Worm (Caenorhabditis elegans): ENCODE results near the gene ncr-1.
A peak's percentile ranks its signal among the peaks of the same experiment; 100 is the strongest.

The ncr-1 gene

DNA sequence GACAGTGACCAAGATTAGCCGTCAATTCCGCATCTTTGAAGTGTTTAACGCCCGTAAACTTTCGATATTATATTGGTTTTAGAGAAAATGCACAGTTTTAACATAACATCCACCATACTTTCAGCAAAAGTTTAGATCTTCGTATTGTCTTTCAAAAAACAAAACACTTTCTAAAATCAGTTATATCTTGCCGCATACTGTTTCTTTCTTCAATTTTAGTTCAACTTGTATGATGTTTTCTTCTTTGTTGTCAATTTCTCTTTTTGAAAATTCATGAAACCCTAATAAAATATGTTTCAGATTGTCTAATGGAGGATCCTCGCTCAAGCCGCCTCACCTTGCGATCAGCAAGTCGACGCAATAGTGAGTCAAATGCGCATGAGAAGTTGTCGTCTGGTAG lies 34.8 kb downstream of the ncr-1 start, which contains the start of gene F02E8.4:
Gene F02E8.4, plus strand, starts transcription at position 301 of the 400 bp plus-strand sequence.
- no peak for TF ChIP-seq skn-1 (tag; optimal IDR thresholded peaks at IDR 0.05)
- TF ChIP-seq blmp-1 (tag; optimal IDR thresholded peaks at IDR 0.05), result no peak
- no peak for TF ChIP-seq tbx-2 (tag; optimal IDR thresholded peaks at IDR 0.05)
- TF ChIP-seq dsc-1 (tag; optimal IDR thresholded peaks at IDR 0.05), result no peak
- TF ChIP-seq unc-98 (GFP tag; IDR thresholded peaks at IDR 0.05), result no peak
- no peak for TF ChIP-seq vab-15 (tag; optimal IDR thresholded peaks at IDR 0.05)
- TF ChIP-seq nhr-12 (tag; optimal IDR thresholded peaks at IDR 0.05), result no peak
- peak; percentile 23 for TF ChIP-seq nhr-85 (tag)

- TF ChIP-seq fkh-4 (tag; optimal IDR thresholded peaks at IDR 0.05; ENCODE audit: borderline replicate concordance), result no peak
- no peak for TF ChIP-seq dpl-1 (GFP tag; optimal IDR thresholded peaks at IDR 0.05)
- no peak for TF ChIP-seq rnt-1 (tag; optimal IDR thresholded peaks at IDR 0.05)
- no peak for TF ChIP-seq egl-27 (tag; optimal IDR thresholded peaks at IDR 0.05)
Measured at ce11 chrX:4453101-4453500, 35.6 kb downstream of the ncr-1 start.

DNA sequence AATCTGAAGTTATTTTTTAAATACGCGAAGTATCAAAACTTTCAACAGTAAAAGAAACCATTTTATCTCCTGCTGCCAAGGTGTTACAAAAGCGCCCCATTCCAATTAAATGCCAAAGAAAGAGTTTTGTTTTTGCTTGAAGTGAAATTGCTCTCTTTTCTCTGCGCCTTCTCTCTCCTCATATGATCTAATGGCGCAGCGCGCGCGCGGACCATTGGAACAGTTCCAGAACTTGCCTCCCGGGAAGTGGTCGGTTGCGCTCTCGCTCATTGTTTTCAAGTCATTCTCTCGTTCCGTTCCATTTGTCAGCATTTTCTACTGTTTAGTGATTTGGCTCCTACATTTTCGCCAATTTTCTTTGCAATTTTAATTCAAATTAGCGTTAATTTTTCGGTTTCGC lies 36.7 kb downstream of the ncr-1 start:
- TF ChIP-seq nhr-77 (tag; optimal IDR thresholded peaks at IDR 0.05) (no peak), tbx-2 (tag; optimal IDR thresholded peaks at IDR 0.05) (no peak), zag-1 (tag; optimal IDR thresholded peaks at IDR 0.05) (no peak), ceh-8 (GFP tag; optimal IDR thresholded peaks at IDR 0.05) (no peak)

DNA sequence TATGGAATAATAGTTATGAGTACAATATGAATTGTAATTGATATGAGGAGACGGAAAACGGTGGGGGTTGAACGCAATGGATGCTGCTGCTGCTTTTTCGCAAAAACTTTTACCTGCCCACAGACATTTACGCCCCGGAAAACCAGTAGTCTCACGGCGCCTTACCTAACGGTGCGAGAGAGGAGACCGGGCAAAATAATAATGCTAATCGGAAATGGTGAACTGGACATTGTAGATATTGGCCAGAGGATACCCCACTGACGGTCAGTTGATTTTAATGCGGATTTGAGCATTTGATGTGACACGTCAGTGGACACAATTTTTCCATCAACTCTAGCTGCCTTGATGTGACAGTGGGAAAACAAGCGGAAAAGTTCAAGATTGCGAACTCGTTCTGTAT lies 40.4 kb downstream of the ncr-1 start, which contains the start of gene mltn-13:
Gene mltn-13, minus strand, starts transcription at position 101 of the 400 bp plus-strand sequence.
- TF ChIP-seq efl-3 (GFP tag; optimal IDR thresholded peaks at IDR 0.05) (no peak), sox-4 (tag; optimal IDR thresholded peaks at IDR 0.05) (no peak), pax-3 (tag; optimal IDR thresholded peaks at IDR 0.05) (no peak), efl-1 (optimal IDR thresholded peaks at IDR 0.05) (no peak), efl-1 (GFP tag; optimal IDR thresholded peaks at IDR 0.05 in 1 of 2) (no peak), fkh-8 (tag; optimal IDR thresholded peaks at IDR 0.05) (no peak), swsn-7 (tag; optimal IDR thresholded peaks at IDR 0.05) (no peak), nhr-76 (tag; optimal IDR thresholded peaks at IDR 0.05) (no peak), egl-13 (tag; optimal IDR thresholded peaks at IDR 0.05) (no peak), pqm-1 (tag; optimal IDR thresholded peaks at IDR 0.05) (no peak), dpl-1 (GFP tag; optimal IDR thresholded peaks at IDR 0.05) (no peak), hpl-2 (GFP tag; optimal IDR thresholded peaks at IDR 0.05) (no peak), elt-2 (tag; optimal IDR thresholded peaks at IDR 0.05) (no peak), ceh-90 (tag; optimal IDR thresholded peaks at IDR 0.05) (no peak), F16B12.6 (tag; optimal IDR thresholded peaks at IDR 0.05) (no peak), Y116A8C.19 (tag; optimal IDR thresholded peaks at IDR 0.05; ENCODE audit: borderline replicate concordance) (no peak), snu-23 (GFP tag; optimal IDR thresholded peaks at IDR 0.05) (no peak), hlh-17 (GFP tag; optimal IDR thresholded peaks at IDR 0.05; ENCODE audit: borderline replicate concordance) (no peak), C04F5.9 (tag; optimal IDR thresholded peaks at IDR 0.05) (no peak), isw-1 (GFP tag; IDR thresholded peaks at IDR 0.05) (no peak)

ce11 chrX:4444843-4445242 lies 43.8 kb downstream of the ncr-1 start:
- TF ChIP-seq mep-1 (tag; optimal IDR thresholded peaks at IDR 0.05) (no peak), sup-37 (GFP tag; optimal IDR thresholded peaks at IDR 0.05) (peak; percentile 2), nhr-90 (tag; optimal IDR thresholded peaks at IDR 0.05; ENCODE audit: poor library complexity) (peak; percentile 49), ceh-90 (tag; optimal IDR thresholded peaks at IDR 0.05) (no peak), rnt-1 (tag; optimal IDR thresholded peaks at IDR 0.05) (peak; percentile 66), nhr-85 (tag) (no peak), C34B4.2 (tag; optimal IDR thresholded peaks at IDR 0.05) (no peak), nhr-71 (tag; optimal IDR thresholded peaks at IDR 0.05) (no peak), fkh-10 (GFP tag; optimal IDR thresholded peaks at IDR 0.05) (no peak), mef-2 (tag; optimal IDR thresholded peaks at IDR 0.05) (no peak), ztf-11 (tag; optimal IDR thresholded peaks at IDR 0.05) (no peak), elt-2 (tag; optimal IDR thresholded peaks at IDR 0.05) (no peak), ceh-82 (tag; optimal IDR thresholded peaks at IDR 0.05) (peak in 1 of 3 experiments; percentile 17), nhr-20 (tag; optimal IDR thresholded peaks at IDR 0.05) (peak; percentile 44), blmp-1 (tag; optimal IDR thresholded peaks at IDR 0.05) (no peak), nhr-76 (tag; optimal IDR thresholded peaks at IDR 0.05) (no peak), dsc-1 (tag; optimal IDR thresholded peaks at IDR 0.05) (peak; percentile 16), unc-130 (tag; optimal IDR thresholded peaks at IDR 0.05) (peak; percentile 47), lin-35 (GFP tag; optimal IDR thresholded peaks at IDR 0.05) (peak in 1 of 2 experiments; percentile 56), C04F5.9 (tag; optimal IDR thresholded peaks at IDR 0.05) (no peak), ceh-8 (GFP tag; optimal IDR thresholded peaks at IDR 0.05) (no peak), isw-1 (GFP tag; IDR thresholded peaks at IDR 0.05) (no peak)
